Fruit fly (Drosophila melanogaster): ENCODE results near the gene CG31815.

The CG31815 gene

DNA sequence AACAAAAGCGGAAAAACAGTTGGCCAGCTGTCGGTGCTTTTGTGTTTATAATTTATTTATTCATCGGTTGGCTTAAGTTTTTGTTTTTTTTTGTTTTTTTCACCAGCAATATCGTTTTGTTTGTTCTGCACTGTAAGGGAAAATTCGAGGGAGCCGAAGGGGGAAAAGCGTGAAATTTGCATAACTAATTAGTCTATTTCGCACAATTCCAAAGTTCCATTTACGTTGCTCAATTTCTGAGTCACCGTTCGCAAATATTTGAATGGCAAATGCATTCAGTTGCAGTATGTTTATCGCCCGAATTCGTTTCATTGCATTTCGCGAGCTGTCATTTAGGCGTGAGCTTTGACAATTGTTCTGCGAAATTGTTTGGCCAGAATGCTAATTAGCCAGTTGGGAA lies 47.9 kb downstream of the CG31815 start (continued):
- TF ChIP-seq Rx (GFP tag; IDR thresholded peaks at IDR 0.05) (no peak), CG13894 (tag; optimal IDR thresholded peaks at IDR 0.05) (no peak), TFAM (GFP tag; optimal IDR thresholded peaks at IDR 0.05) (no peak)

DNA sequence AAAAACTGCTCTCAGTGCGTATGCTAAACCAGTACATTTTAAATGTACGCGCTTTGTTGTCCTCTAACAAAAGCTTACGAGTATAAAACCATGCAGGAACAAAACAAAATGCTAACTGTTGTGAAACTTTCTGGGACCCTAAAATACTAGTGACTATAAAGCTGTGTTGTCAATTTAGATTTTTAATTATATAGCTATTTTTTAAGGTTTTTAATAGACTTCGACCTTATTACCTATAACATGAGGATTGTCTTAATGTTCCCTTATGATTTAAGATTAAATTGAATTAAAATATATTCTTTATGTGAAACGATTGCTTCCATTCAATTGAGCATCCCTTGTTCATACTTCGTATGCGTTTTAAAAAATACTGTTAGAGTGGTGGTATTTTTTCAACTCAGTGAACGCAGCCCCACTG lies 51.1 kb downstream of the CG31815 start:
- TF ChIP-seq gt (GFP tag; IDR thresholded peaks at IDR 0.05) (peak; percentile 51), CG6689 (GFP tag; IDR thresholded peaks at IDR 0.05) (peak; percentile 77), ttk (GFP tag; IDR thresholded peaks at IDR 0.05) (peak; percentile 74), sc (optimal IDR thresholded peaks at IDR 0.05) (no peak), sc (GFP tag; optimal IDR thresholded peaks at IDR 0.05) (peak; percentile 37), toy (GFP tag; IDR thresholded peaks at IDR 0.05) (no peak), CG7928 (GFP tag; optimal IDR thresholded peaks at IDR 0.05) (peak; percentile 30), ssp (GFP tag; IDR thresholded peaks at IDR 0.05) (peak; percentile 74), CG3281 (GFP tag; optimal IDR thresholded peaks at IDR 0.05) (no peak), Ravus (GFP tag; IDR thresholded peaks at IDR 0.05) (peak; percentile 43), CG32532 (GFP tag; IDR thresholded peaks at IDR 0.05) (peak; percentile 74), CG34224 (GFP tag; IDR thresholded peaks at IDR 0.05; ENCODE audit: partially characterized antibody) (no peak), hb (GFP tag; IDR thresholded peaks at IDR 0.05; ENCODE audit: partially characterized antibody) (no peak), CG11560 (tag; IDR thresholded peaks at IDR 0.05) (peak; percentile 55; the same call in 1 of the 3 replicates), tup (GFP tag; optimal IDR thresholded peaks at IDR 0.05) (no peak), Lhr (GFP tag; optimal IDR thresholded peaks at IDR 0.05) (peak; percentile 78), CG13123 (GFP tag; optimal IDR thresholded peaks at IDR 0.05) (no peak), CG3726 (GFP tag; IDR thresholded peaks at IDR 0.05) (peak; percentile 58; the same call in 1 of the 3 replicates), sob (GFP tag; IDR thresholded peaks at IDR 0.05) (peak; percentile 66; the same call in 1 of the 2 replicates), da (GFP tag; optimal IDR thresholded peaks at IDR 0.05) (peak; percentile 5), CG18764 (GFP tag; optimal IDR thresholded peaks at IDR 0.05) (no peak), Taf1 (GFP tag; IDR thresholded peaks at IDR 0.05) (peak; percentile 51; the same call in 1 of the 2 replicates), CG12219 (GFP tag; optimal IDR thresholded peaks at IDR 0.05) (no peak), ATbp (GFP tag; optimal IDR thresholded peaks at IDR 0.05) (no peak), Sox102F (GFP tag; optimal IDR thresholded peaks at IDR 0.05) (peak; percentile 81), peb (GFP tag; IDR thresholded peaks at IDR 0.05) (peak; percentile 58; the same call in 1 of the 2 replicates), CG9876 (GFP tag; optimal IDR thresholded peaks at IDR 0.05) (no peak), CG12236 (GFP tag; optimal IDR thresholded peaks at IDR 0.05) (no peak), bcd (GFP tag; optimal IDR thresholded peaks at IDR 0.05) (peak; percentile 62), pan (optimal IDR thresholded peaks at IDR 0.05) (no peak), pan (GFP tag; optimal IDR thresholded peaks at IDR 0.05 in 1 of 2, IDR thresholded peaks at IDR 0.05 in 1 of 2) (peak in 1 of 2 experiments; percentile 83), CG2875 (GFP tag; optimal IDR thresholded peaks at IDR 0.05) (no peak), HHEX (GFP tag; optimal IDR thresholded peaks at IDR 0.05) (no peak), CG9932 (GFP tag; IDR thresholded peaks at IDR 0.05) (peak; percentile 82), Ets97D (GFP tag; optimal IDR thresholded peaks at IDR 0.05) (peak; percentile 58), CG14441 (GFP tag; IDR thresholded peaks at IDR 0.05) (peak; percentile 72), Opbp (GFP tag; IDR thresholded peaks at IDR 0.05; ENCODE audit: partially characterized antibody) (no peak), CG12391 (tag; optimal IDR thresholded peaks at IDR 0.05) (peak; percentile 87), lov (optimal IDR thresholded peaks at IDR 0.05) (no peak), lov (GFP tag; IDR thresholded peaks at IDR 0.05) (no peak), CG8924 (tag; optimal IDR thresholded peaks at IDR 0.05) (peak; percentile 77), ranshi (GFP tag; IDR thresholded peaks at IDR 0.05) (peak; percentile 80; the same call in 1 of the 2 replicates), CG2202 (tag; optimal IDR thresholded peaks at IDR 0.05) (peak; percentile 37), jigr1 (GFP tag; IDR thresholded peaks at IDR 0.05) (peak; percentile 79; the same call in 1 of the 3 replicates), btn (GFP tag; optimal IDR thresholded peaks at IDR 0.05) (no peak), CG33557 (GFP tag; optimal IDR thresholded peaks at IDR 0.05) (peak; percentile 42), Hr51 (GFP tag; optimal IDR thresholded peaks at IDR 0.05) (peak; percentile 30 to 71)
